Fruit fly (Drosophila melanogaster) whole organism: ENCODE measurements around the gene CG15544.

Source experiments
- CG8478 ChIP-seq: fragments of >200 bp; optimal IDR thresholded peaks from 2 replicates; lab custom pipeline; 2018; ENCODE audit warnings: inconsistent platforms
- Dll ChIP-seq: fragments of >200 bp; optimal IDR thresholded peaks from 2 replicates; lab custom pipeline; 2017
- EcR ChIP-seq, 2 experiments: fragments of >200 bp; optimal IDR thresholded peaks; 2 replicates each; lab custom pipeline; 2017; ENCODE audit warnings: missing biosample characterization in 2 of 2, missing genetic modification characterization in 2 of 2, missing genetic modification reagents in 2 of 2
- pan ChIP-seq: fragments of >200 bp; optimal IDR thresholded peaks from 2 replicates; lab custom pipeline; 2017
- psq ChIP-seq: fragments of >200 bp; optimal IDR thresholded peaks from 2 replicates; lab custom pipeline; 2017
- usp ChIP-seq: fragments of >200 bp; optimal IDR thresholded peaks from 2 replicates; lab custom pipeline; 2017; ENCODE audit warnings: missing biosample characterization, missing genetic modification characterization, mixed read lengths

CG15544 gene

DNA sequence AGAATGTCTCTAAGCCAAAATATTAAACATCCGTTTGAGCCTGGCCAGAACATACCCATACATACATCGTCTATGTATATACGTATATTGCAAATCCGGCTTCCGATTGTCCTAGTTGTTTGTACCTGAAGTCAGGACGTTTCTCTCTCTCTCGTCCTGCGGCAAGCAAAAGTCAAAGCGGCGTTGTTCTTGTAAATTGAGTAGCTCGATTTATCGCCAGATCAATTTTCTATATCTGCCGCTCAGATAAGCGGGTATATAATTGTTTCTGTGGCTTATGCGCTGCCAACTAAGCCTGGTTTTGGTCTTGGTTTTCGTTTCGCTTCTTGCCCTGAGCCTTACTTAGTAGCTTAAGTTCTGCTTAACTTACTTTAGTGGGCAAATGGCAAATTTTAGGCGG lies 29.0 kb downstream of the CG15544 start:
- TF ChIP-seq pan (no peak), CG8478 (lab: Kevin White, UChicago) (no peak), EcR (GFP tag; optimal IDR thresholded peaks at IDR 0.05; lab: Kevin White, UChicago) (no peak), psq (lab: Kevin White, UChicago) (no peak), usp (GFP tag; lab: Kevin White, UChicago) (no peak), Dll (lab: Kevin White, UChicago) (no peak)

DNA sequence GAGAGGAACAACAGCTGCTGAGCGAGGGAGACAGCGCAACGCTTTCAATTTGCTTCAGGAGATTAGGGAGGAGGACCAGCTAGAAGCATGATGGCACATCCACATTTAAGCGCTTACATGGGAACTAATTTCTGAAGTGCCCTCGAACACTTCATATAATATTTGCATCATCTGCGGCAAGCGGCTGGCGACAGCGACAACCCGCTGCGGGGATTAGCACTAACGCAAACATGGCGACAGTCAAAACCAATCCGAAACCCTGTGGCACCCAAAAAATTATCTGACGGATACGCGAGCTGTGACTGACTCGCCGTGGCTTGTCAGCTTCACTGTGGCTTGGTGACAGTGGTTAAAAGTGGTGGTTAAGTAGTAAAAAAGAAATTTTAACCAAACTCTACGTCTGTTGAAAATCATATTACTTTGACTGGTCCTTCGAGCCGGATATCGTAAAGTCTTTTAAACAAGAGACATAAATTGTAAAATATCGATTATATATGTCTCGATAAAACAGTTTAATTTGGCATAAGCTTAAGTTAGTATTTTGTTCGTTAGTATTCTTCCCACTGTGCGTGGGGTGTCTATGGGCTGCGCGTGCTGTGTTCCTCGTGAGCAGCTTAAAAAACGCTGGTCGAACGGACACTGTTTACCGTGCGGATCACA lies 32.4 kb downstream of the CG15544 start:
- TF ChIP-seq psq (lab: Kevin White, UChicago), result no peak
- no peak for TF ChIP-seq pan
- TF ChIP-seq usp (GFP tag; lab: Kevin White, UChicago), result no peak
- no peak for TF ChIP-seq Dll (lab: Kevin White, UChicago)
- no peak for TF ChIP-seq CG8478 (lab: Kevin White, UChicago)
- TF ChIP-seq EcR (GFP tag; optimal IDR thresholded peaks at IDR 0.05; lab: Kevin White, UChicago), result no peak

- TF ChIP-seq psq (lab: Kevin White, UChicago), result no peak
- TF ChIP-seq EcR (GFP tag; optimal IDR thresholded peaks at IDR 0.05; lab: Kevin White, UChicago), result no peak
- no peak for TF ChIP-seq Dll (lab: Kevin White, UChicago)
- no peak for TF ChIP-seq pan
- no peak for TF ChIP-seq usp (GFP tag; lab: Kevin White, UChicago)
- TF ChIP-seq CG8478 (lab: Kevin White, UChicago), result no peak
Measured at dm6 chr3R:30860561-30860928, 32.9 kb downstream of the CG15544 start.

DNA sequence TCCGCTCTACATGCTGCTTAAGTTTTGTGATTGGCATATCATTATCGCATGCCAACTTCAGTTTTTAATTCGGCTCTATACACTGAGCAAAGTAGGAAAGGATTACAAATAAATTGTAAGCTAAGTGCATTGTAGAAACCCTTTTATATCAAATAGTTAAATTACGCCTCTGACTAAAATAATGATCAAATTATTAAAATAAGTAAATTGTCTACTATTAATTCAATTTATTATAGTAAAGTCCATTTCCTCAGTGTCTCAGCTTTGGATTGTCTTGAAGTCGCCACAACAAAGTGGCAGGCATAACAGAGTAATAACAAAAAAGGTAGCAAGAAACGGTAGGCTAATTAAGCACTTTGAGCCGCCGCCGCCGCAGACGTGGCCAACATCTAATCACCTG lies 34.9 kb downstream of the CG15544 start:
- no peak for TF ChIP-seq EcR (GFP tag; optimal IDR thresholded peaks at IDR 0.05; lab: Kevin White, UChicago)
- no peak for TF ChIP-seq usp (GFP tag; lab: Kevin White, UChicago)
- TF ChIP-seq CG8478 (lab: Kevin White, UChicago), result no peak
- no peak for TF ChIP-seq psq (lab: Kevin White, UChicago)
- no peak for TF ChIP-seq pan
- no peak for TF ChIP-seq Dll (lab: Kevin White, UChicago)

DNA sequence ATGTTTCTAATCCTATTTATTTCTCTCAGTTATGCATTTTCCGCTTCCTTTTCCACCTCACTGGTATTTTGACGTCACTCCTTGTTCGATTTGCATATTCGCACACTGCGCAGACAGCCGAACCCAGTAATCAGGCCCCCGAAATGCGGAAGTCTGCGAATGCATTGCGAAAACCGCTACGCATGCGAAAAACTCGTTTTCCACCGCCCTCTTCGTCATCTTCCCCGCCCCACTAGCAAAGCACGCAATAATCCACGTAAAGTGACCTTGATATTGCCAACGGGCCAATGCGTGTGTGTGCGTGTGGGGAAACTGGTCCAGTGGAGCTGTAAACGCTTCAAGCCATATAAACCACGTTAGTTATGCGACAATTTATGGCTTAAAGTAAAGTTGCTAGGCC lies 36.4 kb downstream of the CG15544 start:
- TF ChIP-seq Dll (lab: Kevin White, UChicago) (no peak), CG8478 (lab: Kevin White, UChicago) (no peak), psq (lab: Kevin White, UChicago) (no peak), EcR (GFP tag; optimal IDR thresholded peaks at IDR 0.05; lab: Kevin White, UChicago) (no peak), usp (GFP tag; lab: Kevin White, UChicago) (no peak), pan (no peak)

- TF ChIP-seq EcR (GFP tag; optimal IDR thresholded peaks at IDR 0.05; lab: Kevin White, UChicago) (no peak), pan (no peak), usp (GFP tag; lab: Kevin White, UChicago) (no peak), CG8478 (lab: Kevin White, UChicago) (no peak), psq (lab: Kevin White, UChicago) (no peak), Dll (lab: Kevin White, UChicago) (no peak)
Measured at dm6 chr3R:30864465-30864864, 36.8 kb downstream of the CG15544 start.

dm6 chr3R:30865365-30865770 lies 37.7 kb downstream of the CG15544 start:
- no peak for TF ChIP-seq psq (lab: Kevin White, UChicago)
- no peak for TF ChIP-seq EcR (GFP tag; optimal IDR thresholded peaks at IDR 0.05; lab: Kevin White, UChicago)
- no peak for TF ChIP-seq Dll (lab: Kevin White, UChicago)
- TF ChIP-seq pan, result no peak
- no peak for TF ChIP-seq usp (GFP tag; lab: Kevin White, UChicago)
- TF ChIP-seq CG8478 (lab: Kevin White, UChicago), result no peak

DNA sequence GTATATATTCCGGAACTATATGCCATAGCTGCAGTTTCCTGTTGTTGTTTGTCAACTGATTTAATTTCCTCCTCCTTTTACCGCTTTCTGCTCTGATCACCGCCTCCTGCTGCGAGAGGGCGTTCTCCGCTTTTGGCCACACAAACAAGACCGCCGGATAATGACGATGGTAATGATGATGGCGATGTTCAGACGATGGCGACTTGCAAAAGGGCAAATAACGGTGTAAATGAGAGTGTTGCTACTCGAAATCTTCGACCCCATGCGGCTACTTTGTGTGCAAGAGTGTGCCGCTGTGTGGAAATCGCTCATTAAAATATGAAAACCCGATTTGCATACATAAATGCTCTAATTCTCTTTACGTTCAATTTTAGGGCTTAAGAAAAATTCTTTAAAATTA lies 38.3 kb downstream of the CG15544 start:
- TF ChIP-seq pan, result no peak
- no peak for TF ChIP-seq psq (lab: Kevin White, UChicago)
- TF ChIP-seq usp (GFP tag; lab: Kevin White, UChicago), result no peak
- TF ChIP-seq EcR (GFP tag; optimal IDR thresholded peaks at IDR 0.05; lab: Kevin White, UChicago), result no peak

dm6 chr3R:30867232-30867631 lies 39.6 kb downstream of the CG15544 start, which contains the start of gene Cpr100A:
TSS of gene Cpr100A (plus strand) at chr3R:30867521.
- TF ChIP-seq usp (GFP tag; lab: Kevin White, UChicago), result no peak
- TF ChIP-seq psq (lab: Kevin White, UChicago), result no peak
- TF ChIP-seq Dll (lab: Kevin White, UChicago), result no peak
- no peak for TF ChIP-seq CG8478 (lab: Kevin White, UChicago)
- TF ChIP-seq pan, result no peak
- no peak for TF ChIP-seq EcR (GFP tag; optimal IDR thresholded peaks at IDR 0.05; lab: Kevin White, UChicago)

DNA sequence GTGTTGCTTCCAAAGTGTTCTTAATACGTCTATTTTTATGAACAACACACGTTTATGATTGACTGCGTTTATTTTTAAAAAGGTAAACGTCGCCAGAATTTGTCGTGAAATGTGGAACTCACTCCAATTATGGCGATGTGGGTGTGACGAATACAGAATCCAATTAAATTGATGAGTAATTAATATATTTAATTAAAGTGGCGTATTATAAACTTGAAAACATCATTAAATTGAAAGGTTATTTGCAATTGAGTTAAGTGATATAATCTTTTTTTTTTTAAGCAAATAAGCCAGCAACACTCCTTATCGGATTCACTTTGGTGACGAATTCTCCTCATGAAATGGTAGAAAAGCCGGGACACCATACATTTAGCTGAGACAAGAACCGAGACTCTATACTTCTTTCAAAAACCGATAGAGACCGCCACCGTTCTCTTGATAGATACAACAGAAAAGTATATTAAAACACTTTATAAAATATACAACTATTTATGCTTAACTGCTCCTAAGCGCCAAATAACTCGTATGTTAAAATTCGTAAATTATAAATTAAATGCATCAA lies 42.8 kb downstream of the CG15544 start:
- TF ChIP-seq EcR (GFP tag; optimal IDR thresholded peaks at IDR 0.05; lab: Kevin White, UChicago), result no peak
- TF ChIP-seq pan, result no peak
- no peak for TF ChIP-seq Dll (lab: Kevin White, UChicago)
- TF ChIP-seq usp (GFP tag; lab: Kevin White, UChicago), result no peak
- TF ChIP-seq CG8478 (lab: Kevin White, UChicago), result no peak
- no peak for TF ChIP-seq psq (lab: Kevin White, UChicago)

- TF ChIP-seq pan, result no peak
- no peak for TF ChIP-seq CG8478 (lab: Kevin White, UChicago)
- TF ChIP-seq Dll (lab: Kevin White, UChicago), result no peak
- no peak for TF ChIP-seq EcR (GFP tag; optimal IDR thresholded peaks at IDR 0.05; lab: Kevin White, UChicago)
- TF ChIP-seq psq (lab: Kevin White, UChicago), result no peak
- no peak for TF ChIP-seq usp (GFP tag; lab: Kevin White, UChicago)
Measured at dm6 chr3R:30872301-30873044, 44.9 kb downstream of the CG15544 start, which contains the start of gene CG15545. TSS of gene CG15545 (minus strand) at chr3R:30872351.
